Worm (Caenorhabditis elegans) whole organism, L1 larva: ENCODE measurements around the gene htas-1.

Experiments used
- C16A3.4 ChIP-seq: fragments of 150-350 bp; optimal IDR thresholded peaks from 2 replicates; lab custom pipeline; 2014; ENCODE audit warnings: missing biosample characterization, missing genetic modification characterization
- aha-1 ChIP-seq: fragments of 150-350 bp; optimal IDR thresholded peaks from 2 replicates; lab custom pipeline; 2014; ENCODE audit warnings: missing biosample characterization, missing genetic modification characterization
- alr-1 ChIP-seq: fragments of 200-800 bp; sonication (Bioruptor generic); optimal IDR thresholded peaks from 2 replicates; lab custom pipeline; 2018; ENCODE audit warnings: borderline replicate concordance, mild to moderate bottlenecking, missing genetic modification characterization, missing compliant biosample characterization
- ama-1 ChIP-seq: fragments of 150-350 bp; optimal IDR thresholded peaks from 2 replicates; lab custom pipeline; 2014
- ceh-8 ChIP-seq: fragments of 200-800 bp; sonication (Bioruptor generic); optimal IDR thresholded peaks from 2 replicates; lab custom pipeline; 2018; ENCODE audit warnings: mild to moderate bottlenecking, missing genetic modification characterization, moderate library complexity, missing compliant biosample characterization
- ceh-88 ChIP-seq: fragments of 200-800 bp; sonication (Bioruptor generic); IDR thresholded peaks from 2 replicates; pipeline ENCODE4 v1.3.6; 2022; ENCODE audit warnings: missing genetic modification characterization, missing compliant biosample characterization
- ceh-90 ChIP-seq: sonication (generic microtip); optimal IDR thresholded peaks from 2 replicates; lab custom pipeline; 2016; ENCODE audit warnings: missing genetic modification characterization, missing compliant biosample characterization
- ces-1 ChIP-seq: fragments of 150-350 bp; optimal IDR thresholded peaks from 2 replicates; lab custom pipeline; 2014; ENCODE audit warnings: missing biosample characterization, missing genetic modification reagents, missing genetic modification characterization
- dsc-1 ChIP-seq: sonication (generic microtip); optimal IDR thresholded peaks from 2 replicates; lab custom pipeline; 2016; ENCODE audit warnings: mild to moderate bottlenecking, missing genetic modification characterization, missing compliant biosample characterization
- efl-1 ChIP-seq, 4 experiments: fragments of 150-350 bp; optimal IDR thresholded peaks in 3 of 4; peaks in 1 of 4; 1 replicate in 1 of 4; 2 replicates in 3 of 4; lab custom pipeline; 2014; ENCODE audit warnings: missing biosample characterization in 2 of 4, missing genetic modification characterization in 2 of 4, missing genetic modification reagents in 2 of 4
- efl-3 ChIP-seq: fragments of 200-800 bp; sonication (Bioruptor generic); optimal IDR thresholded peaks from 2 replicates; lab custom pipeline; 2018; ENCODE audit warnings: mild to moderate bottlenecking, missing genetic modification characterization, missing compliant biosample characterization
- egl-13 ChIP-seq: sonication (generic microtip); optimal IDR thresholded peaks from 2 replicates; lab custom pipeline; 2016; ENCODE audit warnings: missing genotype, missing genetic modification reagents, missing genetic modification characterization, missing compliant biosample characterization
- egl-27 ChIP-seq, 2 experiments: fragments of 150-350 bp in 1 of 2; sonication (generic microtip); optimal IDR thresholded peaks; 3 replicates each; lab custom pipeline; 2017 to 2018; ENCODE audit warnings: missing biosample characterization in 2 of 2, missing genetic modification characterization in 2 of 2, missing genetic modification reagents in 2 of 2
- elt-3 ChIP-seq, 6 experiments: fragments of 150-350 bp in 1 of 6; sonication (generic microtip); optimal IDR thresholded peaks; 2 replicates each; lab custom pipeline; 2017 to 2018; ENCODE audit warnings: missing biosample characterization in 6 of 6, missing genetic modification characterization in 6 of 6, inconsistent platforms in 1 of 6
- fkh-10 ChIP-seq: sonication (generic microtip); optimal IDR thresholded peaks from 2 replicates; lab custom pipeline; 2017; ENCODE audit warnings: missing biosample characterization, missing genetic modification reagents, missing genetic modification characterization
- fkh-8 ChIP-seq: sonication (generic microtip); optimal IDR thresholded peaks from 2 replicates; lab custom pipeline; 2016; ENCODE audit warnings: mild to moderate bottlenecking, missing genetic modification characterization, missing compliant biosample characterization
- fos-1 ChIP-seq: fragments of 150-350 bp; optimal IDR thresholded peaks from 2 replicates; lab custom pipeline; 2014; ENCODE audit warnings: missing biosample characterization, missing genetic modification characterization
- grh-1 ChIP-seq: fragments of 200-800 bp; sonication (Bioruptor generic); IDR thresholded peaks from 2 replicates; pipeline ENCODE4 v1.3.6; 2022; ENCODE audit warnings: missing genetic modification reagents, missing genetic modification characterization, missing compliant biosample characterization
- hlh-17 ChIP-seq: fragments of 200-800 bp; sonication (Bioruptor generic); optimal IDR thresholded peaks from 2 replicates; lab custom pipeline; 2018; ENCODE audit warnings: missing genetic modification characterization, mild to moderate bottlenecking, missing compliant biosample characterization, moderate library complexity, borderline replicate concordance
- hlh-4 ChIP-seq: sonication (generic microtip); optimal IDR thresholded peaks from 2 replicates; lab custom pipeline; 2016; ENCODE audit warnings: mild to moderate bottlenecking, missing genetic modification characterization, missing compliant biosample characterization
- irx-1 ChIP-seq: sonication (generic microtip); optimal IDR thresholded peaks from 2 replicates; lab custom pipeline; 2016; ENCODE audit warnings: missing genetic modification characterization, missing compliant biosample characterization
- jun-1 ChIP-seq: fragments of 150-350 bp; optimal IDR thresholded peaks from 2 replicates; lab custom pipeline; 2014; ENCODE audit warnings: missing biosample characterization, missing genetic modification reagents, missing genetic modification characterization
- lin-13 ChIP-seq: fragments of 150-350 bp; optimal IDR thresholded peaks from 2 replicates; lab custom pipeline; 2014; ENCODE audit warnings: missing biosample characterization, missing genetic modification reagents, missing genetic modification characterization
- lin-14 ChIP-seq: fragments of 200-800 bp; sonication (Bioruptor generic); optimal IDR thresholded peaks from 2 replicates; lab custom pipeline; 2018; ENCODE audit warnings: mild to moderate bottlenecking, missing genetic modification characterization, moderate library complexity, missing compliant biosample characterization
- lin-15B ChIP-seq: fragments of 150-350 bp; sonication (generic microtip); optimal IDR thresholded peaks from 3 replicates; lab custom pipeline; 2014; ENCODE audit warnings: missing biosample characterization, missing genetic modification characterization
- mdl-1 ChIP-seq, 2 experiments: fragments of 150-350 bp; optimal IDR thresholded peaks; 2 replicates each; lab custom pipeline; 2014 to 2017; ENCODE audit warnings: missing biosample characterization in 2 of 2, missing genetic modification characterization in 2 of 2, inconsistent platforms in 1 of 2
- mep-1 ChIP-seq: fragments of 150-350 bp; optimal IDR thresholded peaks from 2 replicates; lab custom pipeline; 2014; ENCODE audit warnings: missing biosample characterization, missing genetic modification characterization
- nhr-11 ChIP-seq: fragments of 150-350 bp; optimal IDR thresholded peaks from 2 replicates; lab custom pipeline; 2014; ENCODE audit warnings: missing biosample characterization, missing genetic modification characterization
- nhr-12 ChIP-seq: sonication (generic microtip); optimal IDR thresholded peaks from 2 replicates; lab custom pipeline; 2017; ENCODE audit warnings: missing biosample characterization, missing genetic modification characterization
- nhr-237 ChIP-seq: fragments of 150-350 bp; optimal IDR thresholded peaks from 2 replicates; lab custom pipeline; 2014; ENCODE audit warnings: missing biosample characterization, missing genetic modification characterization
- nhr-47 ChIP-seq: sonication (generic microtip); optimal IDR thresholded peaks from 2 replicates; lab custom pipeline; 2016; ENCODE audit warnings: mild to moderate bottlenecking, missing genetic modification characterization, moderate library complexity, missing compliant biosample characterization
- nhr-77 ChIP-seq: fragments of 150-350 bp; optimal IDR thresholded peaks from 2 replicates; lab custom pipeline; 2014; ENCODE audit warnings: missing biosample characterization, missing genetic modification characterization
- nhr-85 ChIP-seq: sonication (generic microtip); peaks from one replicate; lab custom pipeline; 2016; ENCODE audit warnings: missing genetic modification characterization, inconsistent platforms, missing compliant biosample characterization
- nhr-90 ChIP-seq: sonication (generic microtip); optimal IDR thresholded peaks from 2 replicates; lab custom pipeline; 2016; ENCODE audit warnings: mild to moderate bottlenecking, missing genetic modification characterization, missing compliant biosample characterization; ENCODE audit not compliant: poor library complexity
- pax-3 ChIP-seq: fragments of 200-800 bp; sonication (Bioruptor generic); optimal IDR thresholded peaks from 2 replicates; lab custom pipeline; 2018; ENCODE audit warnings: mild to moderate bottlenecking, missing genetic modification characterization, moderate library complexity, missing compliant biosample characterization
- rnt-1 ChIP-seq: sonication (generic microtip); optimal IDR thresholded peaks from 2 replicates; lab custom pipeline; 2016; ENCODE audit warnings: mild to moderate bottlenecking, missing genetic modification characterization, moderate library complexity, missing compliant biosample characterization
- snu-23 ChIP-seq: sonication (generic microtip); optimal IDR thresholded peaks from 2 replicates; lab custom pipeline; 2016; ENCODE audit warnings: missing genetic modification characterization, missing compliant biosample characterization
- swsn-7 ChIP-seq: sonication (generic microtip); optimal IDR thresholded peaks from 2 replicates; lab custom pipeline; 2016; ENCODE audit warnings: missing genetic modification characterization, missing compliant biosample characterization
- unc-30 ChIP-seq: sonication (generic microtip); optimal IDR thresholded peaks from 2 replicates; lab custom pipeline; 2017; ENCODE audit warnings: missing biosample characterization, missing genetic modification characterization
- unc-62 ChIP-seq: fragments of 150-350 bp; optimal IDR thresholded peaks from 2 replicates; lab custom pipeline; 2014; ENCODE audit warnings: missing biosample characterization, missing genetic modification reagents, missing genetic modification characterization
- unc-86 ChIP-seq: sonication (generic microtip); optimal IDR thresholded peaks from 2 replicates; lab custom pipeline; 2016; ENCODE audit warnings: missing genetic modification characterization, missing compliant biosample characterization
- vab-15 ChIP-seq: sonication (generic microtip); optimal IDR thresholded peaks from 2 replicates; lab custom pipeline; 2017; ENCODE audit warnings: missing genotype, mild to moderate bottlenecking, missing genetic modification characterization, missing compliant biosample characterization
- zip-4 ChIP-seq: fragments of 200-800 bp; sonication (Bioruptor generic); optimal IDR thresholded peaks from 2 replicates; lab custom pipeline; 2018; ENCODE audit warnings: mild to moderate bottlenecking, missing genetic modification characterization, moderate library complexity, missing compliant biosample characterization
- ztf-4 ChIP-seq: fragments of 150-350 bp; optimal IDR thresholded peaks from 2 replicates; lab custom pipeline; 2014; ENCODE audit warnings: missing biosample characterization, missing genetic modification characterization

Gene htas-1

ce11 chrIV:9647789-9648361, 35.5 kb downstream of the htas-1 start, which contains the start of gene amph-1 (continued):
- TF ChIP-seq jun-1: peak; percentile 2
- TF ChIP-seq ceh-8: no peak
- no peak for TF ChIP-seq vab-15
- no peak for TF ChIP-seq pax-3 (tag; lab: Kevin White, UChicago)
- TF ChIP-seq swsn-7 (tag; lab: Kevin White, UChicago): peak; percentile 19
- no peak for TF ChIP-seq unc-86 (tag; lab: Kevin White, UChicago)
- TF ChIP-seq egl-27 (tag; optimal IDR thresholded peaks at IDR 0.05; lab: Kevin White, UChicago): no peak
- peak; percentile 83 for TF ChIP-seq lin-14 (GFP tag; lab: Kevin White, UChicago)
- no peak for TF ChIP-seq nhr-90 (tag; lab: Kevin White, UChicago)
- no peak for TF ChIP-seq ceh-90 (tag; lab: Kevin White, UChicago)
- no peak for TF ChIP-seq alr-1 (tag; lab: Kevin White, UChicago)
- no peak for TF ChIP-seq ztf-4 (tag; lab: Kevin White, UChicago)
- TF ChIP-seq irx-1 (tag; lab: Kevin White, UChicago): no peak
- TF ChIP-seq fkh-10 (GFP tag; lab: Kevin White, UChicago): no peak

- TF ChIP-seq ama-1 (no peak), aha-1 (tag; lab: Kevin White, UChicago) (no peak), efl-1 (optimal IDR thresholded peaks at IDR 0.05; lab: Kevin White, UChicago) (no peak), efl-1 (GFP tag; optimal IDR thresholded peaks at IDR 0.05 in 1 of 2; lab: Kevin White, UChicago) (no peak), lin-15B (tag; lab: Kevin White, UChicago) (no peak), nhr-12 (tag; lab: Kevin White, UChicago) (no peak), elt-3 (tag; optimal IDR thresholded peaks at IDR 0.05; lab: Kevin White, UChicago) (no peak), fos-1 (tag; lab: Kevin White, UChicago) (no peak), hlh-4 (tag; lab: Kevin White, UChicago) (no peak), egl-13 (tag; lab: Kevin White, UChicago) (no peak), unc-86 (tag; lab: Kevin White, UChicago) (no peak), hlh-17 (GFP tag; lab: Kevin White, UChicago) (no peak), nhr-85 (no peak), nhr-237 (tag; lab: Kevin White, UChicago) (no peak), rnt-1 (tag; lab: Kevin White, UChicago) (no peak), unc-62 (GFP tag; lab: Kevin White, UChicago) (no peak), mdl-1 (tag; optimal IDR thresholded peaks at IDR 0.05; lab: Kevin White, UChicago) (no peak), ceh-88 (GFP tag; lab: Robert Waterston, UW) (no peak), lin-13 (GFP tag; lab: Kevin White, UChicago) (no peak), nhr-11 (tag; lab: Kevin White, UChicago) (no peak), nhr-77 (tag; lab: Kevin White, UChicago) (no peak)
- TF ChIP-seq, all 84 proteins: peak for 0
Measured at ce11 chrIV:9643188-9643587, 40.1 kb downstream of the htas-1 start, which contains the start of gene degl-2. TSS of gene degl-2 (plus strand) at chrIV:9643488.

- no peak for TF ChIP-seq snu-23 (GFP tag; lab: Kevin White, UChicago)
- TF ChIP-seq ceh-8: no peak
- TF ChIP-seq dsc-1 (tag; lab: Kevin White, UChicago): peak; percentile 17
- no peak for TF ChIP-seq zip-4
- no peak for TF ChIP-seq mep-1 (tag; lab: Kevin White, UChicago)
- TF ChIP-seq ces-1: no peak
- peak; percentile 6 for TF ChIP-seq nhr-47 (tag; lab: Kevin White, UChicago)
- TF ChIP-seq fkh-8 (tag; lab: Kevin White, UChicago): peak; percentile 67
- TF ChIP-seq C16A3.4 (tag; lab: Kevin White, UChicago): no peak
- TF ChIP-seq efl-3 (GFP tag; lab: Kevin White, UChicago): no peak
- TF ChIP-seq unc-30 (tag; lab: Kevin White, UChicago): no peak
- TF ChIP-seq nhr-90 (tag; lab: Kevin White, UChicago): no peak
- no peak for TF ChIP-seq grh-1 (GFP tag; lab: Robert Waterston, UW)
Measured at ce11 chrIV:9641925-9642324, 41.4 kb downstream of the htas-1 start, which contains the start of gene del-2. TSS of gene del-2 (minus strand) at chrIV:9642025.
